Worm (Caenorhabditis elegans) whole organism, L4/young adult: ENCODE data around the gene C06E7.88.

Experiments
- W03F9.2 ChIP-seq: fragments of 150-350 bp; optimal IDR thresholded peaks from 2 replicates; lab custom pipeline; 2014; ENCODE audit warnings: missing biosample characterization, missing genetic modification characterization
- dao-5 ChIP-seq: sonication (generic microtip); optimal IDR thresholded peaks from 2 replicates; lab custom pipeline; 2016; ENCODE audit warnings: missing genotype, missing genetic modification characterization, moderate library complexity, missing compliant biosample characterization
- him-1 ChIP-seq: sonication (generic microtip); optimal IDR thresholded peaks from 2 replicates; lab custom pipeline; 2016; ENCODE audit warnings: missing genotype, missing genetic modification reagents, missing genetic modification characterization, missing compliant biosample characterization

The C06E7.88 gene

DNA sequence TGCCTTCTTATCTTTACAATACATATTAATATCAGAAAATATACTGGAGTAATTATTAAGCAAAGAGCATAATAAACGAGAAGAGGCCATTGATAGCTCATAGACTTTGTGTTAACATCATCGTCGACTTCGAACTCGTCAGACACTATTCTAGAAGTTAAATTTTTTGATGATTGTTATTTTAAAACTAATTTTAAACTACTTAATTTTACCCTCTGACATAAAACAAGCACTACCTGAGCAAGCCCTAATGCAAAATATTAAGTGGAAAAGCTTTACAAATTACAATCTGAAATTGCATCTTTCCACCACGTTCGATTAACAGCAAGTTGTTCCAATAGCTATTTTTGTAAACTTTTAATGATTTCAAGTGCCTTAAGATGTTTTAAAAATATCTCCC, 3.0 kb upstream of the C06E7.88 start, which contains the start of gene srv-17:
TSS of gene srv-17 (minus strand) at position 101 of the 400 bp plus-strand sequence.
- TF ChIP-seq dao-5: no peak
- TF ChIP-seq him-1: no peak
- TF ChIP-seq W03F9.2 (tag; lab: Kevin White, UChicago): no peak

ce11 chrIV:5869354-5869753, 2.3 kb upstream of the C06E7.88 start:
- TF ChIP-seq him-1 (no peak), W03F9.2 (tag; lab: Kevin White, UChicago) (no peak), dao-5 (no peak)

DNA sequence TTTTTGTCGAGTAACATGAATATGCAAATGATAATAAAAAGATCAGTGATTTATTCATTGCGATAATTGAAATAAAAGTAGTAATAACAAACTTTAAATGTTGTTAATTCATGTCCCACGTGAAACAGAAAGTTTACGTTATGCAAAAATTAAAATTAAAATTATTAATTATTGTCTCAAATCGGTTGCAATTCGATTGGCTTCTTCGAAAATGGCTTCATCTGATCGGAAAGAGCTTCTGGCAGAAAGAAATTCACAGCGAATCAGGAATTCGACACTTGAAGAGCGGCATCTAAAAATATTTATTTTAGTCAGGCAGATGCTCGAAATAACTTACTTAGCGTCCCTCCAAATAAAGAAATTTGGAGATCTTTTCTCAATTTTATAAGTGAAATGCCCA, 1.3 kb downstream of the C06E7.88 start, which contains the start of gene spe-27:
TSS of gene spe-27 (minus strand) at position 101 of the 400 bp plus-strand sequence.
- TF ChIP-seq dao-5: no peak
- no peak for TF ChIP-seq him-1
- no peak for TF ChIP-seq W03F9.2 (tag; lab: Kevin White, UChicago)

- TF ChIP-seq him-1 (no peak), W03F9.2 (tag; lab: Kevin White, UChicago) (no peak), dao-5 (no peak)
These were observed 6.3 kb downstream of the C06E7.88 start for ce11 chrIV:5860762-5861161.

DNA sequence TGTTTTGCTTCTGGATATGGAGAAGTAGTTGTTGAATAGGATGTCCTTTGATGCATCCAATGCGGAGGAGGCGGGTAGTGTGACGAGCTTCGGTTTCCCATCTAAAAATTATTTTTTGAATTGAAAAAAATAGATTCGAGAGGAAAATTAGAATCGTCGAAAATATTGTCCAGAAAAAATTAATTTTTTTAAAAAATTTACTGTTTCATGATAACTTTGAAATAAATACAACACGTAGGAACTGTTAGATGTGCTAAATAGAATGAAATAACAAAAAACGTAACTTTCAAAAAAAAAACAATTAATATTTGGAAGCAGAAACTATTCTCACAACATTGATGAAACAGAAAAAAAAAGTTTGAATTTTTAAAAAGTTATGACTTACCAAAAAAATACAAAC, 7.2 kb downstream of the C06E7.88 start, which contains the start of gene C06E7.4:
TSS of gene C06E7.4 (minus strand) at position 101 of the 400 bp plus-strand sequence.
- TF ChIP-seq dao-5: no peak
- TF ChIP-seq him-1: no peak
- no peak for TF ChIP-seq W03F9.2 (tag; lab: Kevin White, UChicago)

ce11 chrIV:5858212-5858611, 8.9 kb downstream of the C06E7.88 start:
- TF ChIP-seq W03F9.2 (tag; lab: Kevin White, UChicago): no peak
- TF ChIP-seq him-1: no peak
- no peak for TF ChIP-seq dao-5

DNA sequence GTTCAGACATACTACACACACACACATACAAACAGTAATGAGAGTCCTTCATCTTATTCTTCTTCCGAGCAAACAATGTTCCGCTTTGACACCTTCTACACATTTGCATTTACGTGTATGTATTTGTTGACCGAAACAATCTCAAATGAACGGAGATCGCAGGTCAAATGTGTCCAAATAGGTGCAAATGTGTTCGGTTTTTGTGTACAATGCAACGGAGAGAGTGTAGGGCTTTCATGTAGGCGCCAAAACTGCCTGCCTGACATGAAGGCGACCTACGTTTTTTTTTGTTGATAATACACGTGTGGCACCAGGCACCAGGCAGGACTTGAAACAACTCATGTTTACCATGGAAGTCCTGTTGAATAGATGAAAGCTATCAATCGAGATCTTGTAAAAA, 10.1 kb downstream of the C06E7.88 start:
- TF ChIP-seq dao-5 (no peak), W03F9.2 (tag; lab: Kevin White, UChicago) (no peak), him-1 (no peak)

DNA sequence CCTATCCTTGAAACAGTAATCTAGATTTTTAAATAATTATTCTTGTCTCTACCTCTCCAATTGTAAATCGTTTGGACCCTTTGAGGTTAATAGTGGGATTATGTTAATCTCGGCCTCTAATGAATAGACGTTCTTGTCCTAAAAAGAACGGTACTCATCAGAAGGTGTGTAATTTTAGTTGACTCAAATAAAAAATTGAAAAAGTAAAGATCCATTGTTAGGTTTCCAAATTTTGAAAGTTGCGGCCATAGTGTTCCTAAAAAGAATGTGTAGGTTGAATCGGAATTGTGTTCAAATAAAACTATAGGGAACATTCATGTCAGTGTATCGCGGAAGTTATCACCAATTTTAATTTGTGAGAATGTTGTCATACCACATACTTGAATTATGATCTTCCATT, 11.5 kb downstream of the C06E7.88 start:
- TF ChIP-seq dao-5 (no peak), W03F9.2 (tag; lab: Kevin White, UChicago) (no peak), him-1 (no peak)

- TF ChIP-seq dao-5 (no peak), W03F9.2 (tag; lab: Kevin White, UChicago) (no peak), him-1 (no peak)
These were observed 16.2 kb downstream of the C06E7.88 start for ce11 chrIV:5850765-5851377.

- no peak for TF ChIP-seq him-1
- peak; percentile 7 for TF ChIP-seq W03F9.2 (tag; lab: Kevin White, UChicago)
- no peak for TF ChIP-seq dao-5
These were observed 18.9 kb downstream of the C06E7.88 start, which contains the start of gene sams-3 for ce11 chrIV:5847986-5848707. sams-3 (plus strand) TSS chrIV:5848657.

ce11 chrIV:5846269-5846668, 20.8 kb downstream of the C06E7.88 start, which contains the start of gene sams-4:
sams-4 (minus strand) TSS chrIV:5846369.
- TF ChIP-seq W03F9.2 (tag; lab: Kevin White, UChicago): no peak
- no peak for TF ChIP-seq him-1
- TF ChIP-seq dao-5: no peak

DNA sequence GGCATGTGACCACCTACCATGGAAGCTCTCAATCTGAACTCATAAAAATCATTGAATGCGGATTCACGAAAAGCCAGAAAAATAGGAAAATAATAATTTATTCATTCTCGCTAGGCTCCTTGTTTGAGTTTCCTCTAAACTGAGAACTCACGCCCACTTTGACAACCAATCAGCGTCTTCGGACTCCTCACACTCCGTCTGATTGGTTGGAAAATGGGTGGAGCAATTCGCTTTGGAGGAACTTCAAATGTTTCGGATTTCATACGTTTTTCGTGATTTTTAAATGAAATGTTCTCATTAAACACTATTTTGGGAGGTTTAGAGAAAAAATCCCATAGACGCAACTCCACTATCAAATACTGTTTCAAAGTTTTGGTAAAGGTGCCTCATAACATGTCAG, 24.2 kb downstream of the C06E7.88 start:
- TF ChIP-seq him-1 (no peak), W03F9.2 (tag; lab: Kevin White, UChicago) (no peak), dao-5 (no peak)

DNA sequence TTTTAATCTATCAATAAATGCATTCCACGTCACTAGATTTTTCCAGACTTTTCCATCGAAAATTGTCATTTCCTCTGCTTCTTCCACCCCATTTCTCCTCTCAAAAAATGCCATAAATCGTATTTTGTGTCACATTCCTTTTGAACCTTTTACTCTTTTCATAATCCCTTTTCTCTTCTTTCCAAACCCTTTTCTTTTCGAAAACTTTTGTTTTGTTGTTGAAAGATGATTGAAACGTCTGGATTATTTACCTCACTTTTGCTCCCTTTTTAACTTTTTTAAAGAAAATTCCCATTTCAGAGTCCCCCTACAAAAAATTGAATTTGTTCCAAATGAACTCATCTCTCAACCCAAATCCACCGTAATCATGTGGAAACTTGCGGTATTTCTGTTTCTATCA, 27.9 kb downstream of the C06E7.88 start, which contains the start of gene C06E7.2:
TSS of gene C06E7.2 (plus strand) at position 301 of the 400 bp plus-strand sequence.
- no peak for TF ChIP-seq dao-5
- no peak for TF ChIP-seq W03F9.2 (tag; lab: Kevin White, UChicago)
- no peak for TF ChIP-seq him-1

DNA sequence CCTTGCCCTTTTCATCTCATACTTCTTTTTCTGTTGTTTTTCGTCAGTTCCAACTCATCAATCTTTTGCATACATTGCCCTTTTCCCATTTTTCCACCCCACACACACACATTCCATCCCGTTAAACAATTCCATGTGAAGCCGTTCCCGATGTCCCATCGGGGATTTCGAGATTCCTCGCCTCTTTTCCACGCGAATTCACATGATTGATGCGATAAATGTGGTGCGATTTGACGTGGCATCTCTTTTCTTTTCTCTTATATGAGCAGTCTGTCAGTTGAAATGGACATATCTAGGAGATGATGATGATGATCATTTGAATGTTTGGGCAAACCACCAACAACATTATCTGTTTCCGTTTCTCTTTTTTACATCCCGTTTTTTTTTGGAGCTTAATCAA, 32.9 kb downstream of the C06E7.88 start:
- TF ChIP-seq dao-5 (no peak), W03F9.2 (tag; lab: Kevin White, UChicago) (no peak), him-1 (no peak)

- no peak for TF ChIP-seq dao-5
- TF ChIP-seq him-1: no peak
- TF ChIP-seq W03F9.2 (tag; lab: Kevin White, UChicago): no peak
These were observed 34.3 kb downstream of the C06E7.88 start for ce11 chrIV:5832801-5833200.
